Worm (Caenorhabditis elegans) whole organism, early embryonic: ENCODE data around the gene R13D7.2.

Experiments used
- ama-1 ChIP-seq: fragments of 150-350 bp; optimal IDR thresholded peaks from 2 replicates; lab custom pipeline; 2014
- ceh-13 ChIP-seq: fragments of 200-800 bp; sonication (Bioruptor generic); optimal IDR thresholded peaks from 2 replicates; lab custom pipeline; 2018; ENCODE audit warnings: mild to moderate bottlenecking, missing genetic modification characterization, missing compliant biosample characterization
- tbx-37 ChIP-seq: fragments of 200-800 bp; sonication (Bioruptor generic); conservative IDR thresholded peaks from 2 replicates; pipeline ENCODE4 v1.3.6; 2022; ENCODE audit warnings: missing genetic modification reagents, missing genetic modification characterization, missing compliant biosample characterization

DNA sequence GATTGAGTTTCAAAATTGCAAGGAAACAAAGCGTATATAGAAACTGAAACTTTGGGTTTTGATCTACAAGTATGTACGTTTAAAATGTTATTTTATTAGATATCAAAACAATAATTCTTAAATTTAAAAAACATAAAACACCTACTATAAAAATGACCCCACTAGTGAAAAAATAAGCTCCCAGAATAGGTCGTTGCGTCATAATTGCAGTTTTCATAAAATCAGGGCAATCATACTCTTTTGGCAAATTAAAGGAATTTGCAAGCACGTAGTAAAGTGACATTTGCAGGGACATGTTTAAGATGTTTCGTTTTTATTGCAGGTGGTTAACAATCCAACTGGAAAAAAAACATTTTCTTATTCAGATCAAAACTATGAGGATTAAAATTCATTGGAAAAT, 1.2 kb upstream of the R13D7.2 start, which contains the start of gene srt-6:
- TF ChIP-seq ceh-13 (no peak), ama-1 (lab: Kevin White, UChicago) (no peak), tbx-37 (GFP tag; lab: Robert Waterston, UW) (no peak)
